Fruit fly (Drosophila melanogaster) whole organism, adult: Measurements from ENCODE around the gene fliI.

ENCODE experiments used
- CG11617 ChIP-seq: fragments of 200-800 bp; sonication (Bioruptor generic); optimal IDR thresholded peaks from 2 replicates; lab custom pipeline; 2017; ENCODE audit warnings: mild to moderate bottlenecking, missing biosample characterization, missing genetic modification reagents, missing genetic modification characterization
- CG12768 ChIP-seq: fragments of 200-800 bp; sonication (Bioruptor generic); optimal IDR thresholded peaks from 2 replicates; lab custom pipeline; 2017; ENCODE audit warnings: missing biosample characterization, missing genetic modification characterization, mild to moderate bottlenecking, moderate library complexity, missing genetic modification reagents
- CG14711 ChIP-seq: fragments of 200-800 bp; sonication (Bioruptor generic); optimal IDR thresholded peaks from 2 replicates; lab custom pipeline; 2018; ENCODE audit warnings: missing biosample characterization, mild to moderate bottlenecking, missing genetic modification characterization, moderate library complexity
- CG1620 ChIP-seq: fragments of 200-800 bp; sonication (Bioruptor generic); optimal IDR thresholded peaks from 2 replicates; lab custom pipeline; 2016; ENCODE audit warnings: missing biosample characterization, missing genetic modification characterization
- CG33017 ChIP-seq: fragments of 200-800 bp; sonication (Bioruptor generic); optimal IDR thresholded peaks from 2 replicates; lab custom pipeline; 2018; ENCODE audit warnings: missing biosample characterization, mild to moderate bottlenecking, missing genetic modification characterization, moderate library complexity
- CG5204 ChIP-seq: fragments of 200-800 bp; sonication (Bioruptor generic); optimal IDR thresholded peaks from 2 replicates; lab custom pipeline; 2016; ENCODE audit warnings: missing biosample characterization, missing genetic modification characterization
- CG7045 ChIP-seq: fragments of 200-800 bp; sonication (Bioruptor generic); optimal IDR thresholded peaks from 2 replicates; lab custom pipeline; 2017; ENCODE audit warnings: missing biosample characterization, mild to moderate bottlenecking, missing genetic modification characterization
- CG7101 ChIP-seq: fragments of 200-800 bp; sonication (Bioruptor generic); optimal IDR thresholded peaks from 2 replicates; lab custom pipeline; 2018; ENCODE audit warnings: missing biosample characterization, mild to moderate bottlenecking, missing genetic modification characterization, moderate library complexity
- Clk ChIP-seq: fragments of 200-800 bp; sonication (Bioruptor generic); optimal IDR thresholded peaks from 2 replicates; lab custom pipeline; 2017; ENCODE audit warnings: missing biosample characterization, missing genetic modification characterization
- Crg-1 ChIP-seq: fragments of 200-800 bp; sonication (Bioruptor generic); optimal IDR thresholded peaks from 2 replicates; lab custom pipeline; 2016; ENCODE audit warnings: missing biosample characterization, missing genetic modification characterization
- Hr96 ChIP-seq: fragments of 200-800 bp; sonication (Bioruptor generic); optimal IDR thresholded peaks from 2 replicates; lab custom pipeline; 2016; ENCODE audit warnings: missing biosample characterization, missing genetic modification characterization
- Mnt ChIP-seq: fragments of 200-800 bp; sonication (Bioruptor generic); optimal IDR thresholded peaks from 2 replicates; lab custom pipeline; 2016; ENCODE audit warnings: missing biosample characterization, mild to moderate bottlenecking, missing genetic modification characterization
- bab1 ChIP-seq: fragments of 200-800 bp; sonication (Bioruptor generic); optimal IDR thresholded peaks from 3 replicates; lab custom pipeline; 2019; ENCODE audit warnings: missing biosample characterization, mild to moderate bottlenecking, missing genetic modification characterization, moderate library complexity
- cic ChIP-seq: fragments of 200-800 bp; sonication (Bioruptor generic); optimal IDR thresholded peaks from 2 replicates; lab custom pipeline; 2017; ENCODE audit warnings: missing biosample characterization, mild to moderate bottlenecking, missing genetic modification characterization, moderate library complexity
- cnc ChIP-seq, 2 experiments: fragments of >200 bp; optimal IDR thresholded peaks; 2 replicates each; lab custom pipeline; 2017
- kay ChIP-seq: fragments of 200-800 bp; sonication (Bioruptor generic); peaks from one replicate; lab custom pipeline; 2016; ENCODE audit warnings: missing biosample characterization, missing genetic modification characterization, borderline replicate concordance
- ovo ChIP-seq: fragments of 200-800 bp; sonication (Bioruptor generic); optimal IDR thresholded peaks from 2 replicates; lab custom pipeline; 2016; ENCODE audit warnings: missing biosample characterization, missing genetic modification characterization
- pad ChIP-seq: fragments of 200-800 bp; sonication (Bioruptor generic); optimal IDR thresholded peaks from 3 replicates; lab custom pipeline; 2017; ENCODE audit warnings: missing biosample characterization, missing genetic modification characterization, mild to moderate bottlenecking, moderate library complexity, missing genetic modification reagents
- tj ChIP-seq: fragments of 200-800 bp; sonication (Bioruptor generic); optimal IDR thresholded peaks from 3 replicates; lab custom pipeline; 2017; ENCODE audit warnings: missing biosample characterization, mild to moderate bottlenecking, missing genetic modification characterization, moderate library complexity
- toe ChIP-seq: fragments of 200-800 bp; sonication (Bioruptor generic); optimal IDR thresholded peaks from 2 replicates; lab custom pipeline; 2016; ENCODE audit warnings: missing biosample characterization, missing genetic modification characterization

Gene fliI

DNA sequence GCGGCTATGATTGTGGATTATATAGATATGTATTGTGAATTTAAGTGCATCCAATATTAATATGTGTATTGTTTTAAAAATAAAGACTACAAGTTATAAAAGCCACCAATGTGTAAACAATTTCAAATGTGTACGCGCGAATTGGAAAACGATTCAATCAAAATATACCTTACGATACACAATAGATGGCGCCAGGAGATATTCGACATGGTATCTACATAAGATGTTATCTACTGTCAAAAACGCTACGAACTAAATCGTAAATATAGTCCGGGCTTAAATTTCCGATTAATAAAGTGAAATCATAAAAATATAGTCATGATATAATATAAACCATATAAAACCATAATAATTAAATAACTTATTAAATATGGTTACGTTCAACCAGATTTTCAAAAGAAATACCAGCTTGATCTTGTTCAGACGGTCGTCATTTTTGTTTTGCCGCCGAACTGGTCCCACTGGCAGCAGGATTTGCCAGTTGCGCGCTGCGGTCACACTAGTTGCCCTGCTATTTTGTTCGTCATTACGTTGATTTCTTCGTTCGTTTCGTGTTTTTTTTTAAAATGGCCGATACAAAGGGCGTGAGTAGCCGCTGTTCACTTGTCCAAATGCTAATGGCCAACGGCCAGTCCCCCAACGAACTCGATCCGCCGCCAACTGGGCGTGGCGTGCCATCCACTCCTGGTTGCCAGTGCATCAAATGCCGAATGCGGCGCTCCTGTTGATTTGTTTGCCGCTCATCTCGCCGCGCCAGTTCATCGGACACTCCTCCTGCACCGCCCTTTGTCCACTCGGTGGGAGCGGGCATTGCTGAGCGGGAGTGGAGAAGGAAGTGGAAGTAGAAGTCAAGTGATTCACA, 18.5 kb downstream of the fliI start, which contains the start of gene Septin1:
TSS of gene Septin1 (plus strand) at position 477 of the 862 bp plus-strand sequence.
- TF ChIP-seq CG11617: peak; percentile 45
- peak; percentile 0 for TF ChIP-seq CG1620 (GFP tag; lab: Kevin White, UChicago)
- peak; percentile 3 for TF ChIP-seq CG14711 (tag; lab: Kevin White, UChicago)
- no peak for TF ChIP-seq toe (GFP tag; lab: Kevin White, UChicago)
- no peak for TF ChIP-seq tj (GFP tag; lab: Kevin White, UChicago)
- peak; percentile 39 for TF ChIP-seq Mnt
- no peak for TF ChIP-seq kay (GFP tag; lab: Kevin White, UChicago)
- no peak for TF ChIP-seq Clk (GFP tag; lab: Kevin White, UChicago)

DNA sequence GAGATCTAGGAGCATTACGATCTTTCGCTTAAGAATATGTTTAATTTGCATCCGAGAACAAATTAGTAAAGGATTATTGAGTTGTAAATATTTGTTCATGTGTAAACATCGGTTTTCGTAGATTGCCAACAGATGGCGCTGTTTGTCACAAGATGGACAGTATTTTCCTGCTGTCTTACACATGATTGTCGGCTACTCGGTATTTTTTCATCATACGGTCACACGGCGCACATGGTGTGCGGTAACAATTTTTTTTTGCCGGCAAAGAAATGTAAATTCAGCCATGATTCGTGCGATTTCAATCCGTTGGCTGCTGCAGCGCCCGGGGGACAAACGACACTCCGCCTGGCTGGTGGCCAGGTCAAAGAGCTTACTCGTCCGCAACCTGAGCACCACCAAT, 23.3 kb downstream of the fliI start, which contains the start of the genes bbx and waw:
TSS of gene bbx (plus strand) at position 151 of the 400 bp plus-strand sequence.
TSS of gene waw (plus strand) at position 151 of the 400 bp plus-strand sequence.
- TF ChIP-seq CG33017 (tag; lab: Kevin White, UChicago) (no peak), CG14711 (tag; lab: Kevin White, UChicago) (peak; percentile 21), toe (GFP tag; lab: Kevin White, UChicago) (no peak), ovo (GFP tag; lab: Kevin White, UChicago) (no peak), bab1 (GFP tag; lab: Kevin White, UChicago) (peak; percentile 52), CG5204 (no peak), Mnt (peak; percentile 100), cnc (optimal IDR thresholded peaks at IDR 0.05; lab: Kevin White, UChicago) (no peak), CG7101 (tag; lab: Kevin White, UChicago) (peak; percentile 57), pad (GFP tag; lab: Kevin White, UChicago) (peak; percentile 18), cic (GFP tag; lab: Kevin White, UChicago) (peak; percentile 14), CG12768 (GFP tag; lab: Kevin White, UChicago) (no peak), CG11617 (peak; percentile 55), CG1620 (GFP tag; lab: Kevin White, UChicago) (peak; percentile 57), kay (GFP tag; lab: Kevin White, UChicago) (no peak), Crg-1 (GFP tag; lab: Kevin White, UChicago) (peak; percentile 42), Hr96 (GFP tag; lab: Kevin White, UChicago) (no peak), Clk (GFP tag; lab: Kevin White, UChicago) (no peak), tj (GFP tag; lab: Kevin White, UChicago) (peak; percentile 5), CG7045 (no peak)

- TF ChIP-seq cic (GFP tag; lab: Kevin White, UChicago): peak; percentile 22
- no peak for TF ChIP-seq cnc (optimal IDR thresholded peaks at IDR 0.05; lab: Kevin White, UChicago)
- TF ChIP-seq Mnt: peak; percentile 18
Observed at dm6 chrX:21365421-21365820, 25.9 kb downstream of the fliI start.

DNA sequence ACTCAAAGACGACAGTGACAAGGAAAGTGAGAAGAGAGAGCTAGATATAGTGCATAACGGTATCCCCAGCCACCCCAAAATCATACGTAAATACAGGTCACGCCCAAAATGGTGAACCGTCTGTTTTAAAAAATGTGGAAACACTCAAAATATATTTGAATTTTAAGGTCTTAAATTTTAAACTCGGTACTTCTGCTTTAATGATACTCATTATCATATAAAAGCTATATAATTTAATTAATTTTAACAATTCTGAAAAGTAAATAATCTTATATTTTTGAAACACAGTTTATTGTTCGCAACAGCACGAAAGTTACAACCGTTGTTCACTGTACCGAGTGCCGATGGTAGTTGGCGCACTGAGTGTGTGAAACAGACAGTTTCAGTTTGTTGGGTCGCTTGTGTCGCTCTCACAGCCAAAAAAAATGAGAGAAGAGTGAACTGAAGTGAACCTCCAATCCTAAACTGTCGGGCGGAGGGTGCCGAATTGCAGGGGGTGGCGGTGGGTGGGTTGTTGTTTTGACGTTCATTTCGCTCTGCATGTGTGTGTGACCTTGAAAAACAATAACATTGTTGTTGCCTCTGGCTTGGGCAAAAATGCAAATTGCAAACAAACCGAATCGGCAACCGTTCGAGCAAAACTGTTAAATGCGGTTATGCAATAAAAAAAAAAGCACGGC, 26.9 kb downstream of the fliI start:
- peak; percentile 95 for TF ChIP-seq CG33017 (tag; lab: Kevin White, UChicago)
- TF ChIP-seq cnc (optimal IDR thresholded peaks at IDR 0.05; lab: Kevin White, UChicago): no peak
- peak; percentile 93 for TF ChIP-seq pad (GFP tag; lab: Kevin White, UChicago)
- peak; percentile 91 for TF ChIP-seq CG14711 (tag; lab: Kevin White, UChicago)
- TF ChIP-seq tj (GFP tag; lab: Kevin White, UChicago): peak; percentile 72
- TF ChIP-seq Crg-1 (GFP tag; lab: Kevin White, UChicago): peak; percentile 81
- TF ChIP-seq Hr96 (GFP tag; lab: Kevin White, UChicago): no peak
- peak; percentile 90 for TF ChIP-seq bab1 (GFP tag; lab: Kevin White, UChicago)
- peak; percentile 86 for TF ChIP-seq Mnt
- TF ChIP-seq CG11617: peak; percentile 95
- TF ChIP-seq CG7101 (tag; lab: Kevin White, UChicago): peak; percentile 97
- peak; percentile 93 for TF ChIP-seq CG7045
- peak; percentile 71 for TF ChIP-seq ovo (GFP tag; lab: Kevin White, UChicago)
- peak; percentile 82 for TF ChIP-seq cic (GFP tag; lab: Kevin White, UChicago)
- peak; percentile 56 for TF ChIP-seq CG5204
- TF ChIP-seq kay (GFP tag; lab: Kevin White, UChicago): no peak
- peak; percentile 94 for TF ChIP-seq CG12768 (GFP tag; lab: Kevin White, UChicago)
- TF ChIP-seq toe (GFP tag; lab: Kevin White, UChicago): peak; percentile 74
- peak; percentile 89 for TF ChIP-seq Clk (GFP tag; lab: Kevin White, UChicago)
- TF ChIP-seq CG1620 (GFP tag; lab: Kevin White, UChicago): peak; percentile 85

- TF ChIP-seq Clk (GFP tag; lab: Kevin White, UChicago) (peak; percentile 98), cnc (optimal IDR thresholded peaks at IDR 0.05; lab: Kevin White, UChicago) (peak; percentile 40 to 67), CG7045 (peak; percentile 98), CG14711 (tag; lab: Kevin White, UChicago) (peak; percentile 96), CG11617 (peak; percentile 100), kay (GFP tag; lab: Kevin White, UChicago) (peak; percentile 98), toe (GFP tag; lab: Kevin White, UChicago) (peak; percentile 98), CG5204 (peak; percentile 98), Mnt (peak; percentile 98), tj (GFP tag; lab: Kevin White, UChicago) (peak; percentile 96), CG7101 (tag; lab: Kevin White, UChicago) (peak; percentile 99), ovo (GFP tag; lab: Kevin White, UChicago) (peak; percentile 99), cic (GFP tag; lab: Kevin White, UChicago) (peak; percentile 93), pad (GFP tag; lab: Kevin White, UChicago) (peak; percentile 96), bab1 (GFP tag; lab: Kevin White, UChicago) (peak; percentile 99), CG12768 (GFP tag; lab: Kevin White, UChicago) (peak; percentile 99), Crg-1 (GFP tag; lab: Kevin White, UChicago) (peak; percentile 99), CG1620 (GFP tag; lab: Kevin White, UChicago) (peak; percentile 99), Hr96 (GFP tag; lab: Kevin White, UChicago) (peak; percentile 100), CG33017 (tag; lab: Kevin White, UChicago) (peak; percentile 97)
Observed at dm6 chrX:21367363-21368072, 28.0 kb downstream of the fliI start.
